Fruit fly (Drosophila melanogaster) whole organism, prepupa: ENCODE results near the gene Snr1.

ENCODE experiments used
- CG10631 ChIP-seq: fragments of 200-800 bp; sonication (Bioruptor generic); optimal IDR thresholded peaks from 2 replicates; lab custom pipeline; 2016; ENCODE audit warnings: missing biosample characterization, missing genetic modification characterization
- CG11294 ChIP-seq: fragments of 200-800 bp; sonication (Bioruptor generic); IDR thresholded peaks from 2 replicates; pipeline ENCODE4 v1.3.6; 2022; ENCODE audit warnings: missing biosample characterization, missing genetic modification characterization
- CG11762 ChIP-seq: fragments of 200-800 bp; sonication (Bioruptor generic); optimal IDR thresholded peaks from 3 replicates; lab custom pipeline; 2016; ENCODE audit warnings: missing biosample characterization, missing genetic modification characterization; ENCODE audit not compliant: insufficient read depth
- CG11902 ChIP-seq: fragments of 200-800 bp; sonication (Bioruptor generic); optimal IDR thresholded peaks from 3 replicates; lab custom pipeline; 2016; ENCODE audit warnings: missing biosample characterization, missing genetic modification characterization
- CG15336 ChIP-seq: fragments of 200-800 bp; sonication (Bioruptor generic); IDR thresholded peaks from 2 replicates; pipeline ENCODE4 v1.3.6; 2022; ENCODE audit warnings: missing biosample characterization, missing genetic modification characterization
- CG1621 ChIP-seq: fragments of 200-800 bp; sonication (Bioruptor generic); optimal IDR thresholded peaks from 3 replicates; lab custom pipeline; 2018; ENCODE audit warnings: missing biosample characterization, mild to moderate bottlenecking, missing genetic modification characterization
- CG31627 ChIP-seq: fragments of 200-800 bp; sonication (Bioruptor generic); optimal IDR thresholded peaks from 3 replicates; lab custom pipeline; 2016; ENCODE audit warnings: missing biosample characterization, missing genetic modification characterization
- CG32006 ChIP-seq: fragments of 200-800 bp; sonication (Bioruptor generic); optimal IDR thresholded peaks from 3 replicates; lab custom pipeline; 2017; ENCODE audit warnings: missing biosample characterization, mild to moderate bottlenecking, missing genetic modification characterization
- CG34406 ChIP-seq: fragments of 200-800 bp; sonication (Bioruptor generic); optimal IDR thresholded peaks from 3 replicates; lab custom pipeline; 2016; ENCODE audit warnings: missing biosample characterization, missing genetic modification characterization
- CG4318 ChIP-seq: fragments of 200-800 bp; sonication (Bioruptor generic); optimal IDR thresholded peaks from 3 replicates; lab custom pipeline; 2017; ENCODE audit warnings: missing biosample characterization, mild to moderate bottlenecking, missing genetic modification characterization
- CG6163 ChIP-seq: fragments of 200-800 bp; sonication (Bioruptor generic); IDR thresholded peaks from 3 replicates; pipeline ENCODE4 v1.3.6; 2022; ENCODE audit warnings: missing biosample characterization, missing genetic modification characterization
- CG6276 ChIP-seq: fragments of 200-800 bp; sonication (Bioruptor generic); optimal IDR thresholded peaks from 2 replicates; lab custom pipeline; 2017; ENCODE audit warnings: missing biosample characterization, mild to moderate bottlenecking, missing genetic modification characterization
- CG6792 ChIP-seq: fragments of 200-800 bp; sonication (Bioruptor generic); optimal IDR thresholded peaks from 3 replicates; lab custom pipeline; 2016; ENCODE audit warnings: missing biosample characterization, missing genetic modification characterization
- CG6808 ChIP-seq: fragments of 200-800 bp; sonication (Bioruptor generic); optimal IDR thresholded peaks from 3 replicates; lab custom pipeline; 2017; ENCODE audit warnings: missing biosample characterization, missing genetic modification characterization, mild to moderate bottlenecking, moderate library complexity, missing genetic modification reagents
- CG6854 ChIP-seq: fragments of 200-800 bp; sonication (Bioruptor generic); optimal IDR thresholded peaks from 2 replicates; lab custom pipeline; 2017; ENCODE audit warnings: missing biosample characterization, mild to moderate bottlenecking, missing genetic modification characterization
- CG7368 ChIP-seq: fragments of 200-800 bp; sonication (Bioruptor generic); optimal IDR thresholded peaks from 3 replicates; lab custom pipeline; 2016; ENCODE audit warnings: missing biosample characterization, missing genetic modification characterization
- CG8119 ChIP-seq: fragments of 200-800 bp; sonication (Bioruptor generic); IDR thresholded peaks from 3 replicates; pipeline ENCODE4 v1.3.6; 2022; ENCODE audit warnings: missing biosample characterization, missing genetic modification characterization
- Eip78C ChIP-seq: fragments of 200-800 bp; sonication (Bioruptor generic); peaks from one replicate; lab custom pipeline; 2016; ENCODE audit warnings: missing biosample characterization, missing genetic modification characterization
- Eip93F ChIP-seq: fragments of 200-800 bp; sonication (Bioruptor generic); optimal IDR thresholded peaks from 2 replicates; lab custom pipeline; 2016; ENCODE audit warnings: missing biosample characterization, mild to moderate bottlenecking, missing genetic modification characterization
- Ets21C ChIP-seq: fragments of 200-800 bp; sonication (Bioruptor generic); optimal IDR thresholded peaks from 3 replicates; lab custom pipeline; 2016; ENCODE audit warnings: missing biosample characterization, missing genetic modification characterization
- Ets96B ChIP-seq: fragments of 200-800 bp; optimal IDR thresholded peaks from 2 replicates; lab custom pipeline; 2019; ENCODE audit warnings: missing biosample characterization, mild to moderate bottlenecking, missing genetic modification characterization, moderate library complexity
- Gug ChIP-seq: fragments of 200-800 bp; sonication (Bioruptor generic); IDR thresholded peaks from 2 replicates; pipeline ENCODE4 v1.3.6; 2022; ENCODE audit warnings: missing biosample characterization, missing genetic modification characterization
- Hr38 ChIP-seq: sonication (Bioruptor generic); optimal IDR thresholded peaks from 2 replicates; lab custom pipeline; 2016; ENCODE audit warnings: missing biosample characterization, missing genetic modification characterization
- Hr39 ChIP-seq: fragments of 200-800 bp; sonication (Bioruptor generic); optimal IDR thresholded peaks from 2 replicates; lab custom pipeline; 2016; ENCODE audit warnings: missing biosample characterization, missing genetic modification characterization
- Hr4 ChIP-seq: fragments of 200-800 bp; sonication (Bioruptor generic); optimal IDR thresholded peaks from 3 replicates; lab custom pipeline; 2016; ENCODE audit warnings: missing biosample characterization, missing genetic modification characterization
- OdsH ChIP-seq: fragments of 200-800 bp; sonication (Bioruptor generic); optimal IDR thresholded peaks from 3 replicates; lab custom pipeline; 2016; ENCODE audit warnings: missing biosample characterization, missing genetic modification characterization
- Smox ChIP-seq: fragments of 200-800 bp; sonication (Bioruptor generic); optimal IDR thresholded peaks from 3 replicates; lab custom pipeline; 2016; ENCODE audit warnings: missing biosample characterization, missing genetic modification characterization
- Sox14 ChIP-seq: fragments of 200-800 bp; sonication (Bioruptor generic); optimal IDR thresholded peaks from 3 replicates; lab custom pipeline; 2016; ENCODE audit warnings: missing biosample characterization, missing genetic modification characterization
- Sox15 ChIP-seq: fragments of 200-800 bp; sonication (Bioruptor generic); optimal IDR thresholded peaks from 3 replicates; lab custom pipeline; 2016; ENCODE audit warnings: missing biosample characterization, missing genetic modification characterization
- achi ChIP-seq: fragments of 200-800 bp; sonication (Bioruptor generic); optimal IDR thresholded peaks from 3 replicates; lab custom pipeline; 2016; ENCODE audit warnings: missing biosample characterization, missing genetic modification characterization
- acj6 ChIP-seq: fragments of 200-800 bp; sonication (Bioruptor generic); optimal IDR thresholded peaks from 3 replicates; lab custom pipeline; 2016; ENCODE audit warnings: missing biosample characterization, missing genetic modification characterization
- dsx ChIP-seq: fragments of 200-800 bp; optimal IDR thresholded peaks from 3 replicates; lab custom pipeline; 2019; ENCODE audit warnings: missing biosample characterization, mild to moderate bottlenecking, missing genetic modification characterization, moderate library complexity; ENCODE audit not compliant: poor library complexity, severe bottlenecking
- eg ChIP-seq: fragments of 200-800 bp; sonication (Bioruptor generic); IDR thresholded peaks from 3 replicates; pipeline ENCODE4 v1.3.6; 2022; ENCODE audit warnings: missing biosample characterization, missing genetic modification characterization
- esn ChIP-seq: fragments of 200-800 bp; sonication (Bioruptor generic); optimal IDR thresholded peaks from 2 replicates; lab custom pipeline; 2016; ENCODE audit warnings: missing biosample characterization, mild to moderate bottlenecking, missing genetic modification characterization, moderate library complexity
- fd59A ChIP-seq: fragments of 200-800 bp; sonication (Bioruptor generic); optimal IDR thresholded peaks from 2 replicates; lab custom pipeline; 2017; ENCODE audit warnings: missing biosample characterization, mild to moderate bottlenecking, missing genetic modification characterization, missing genetic modification reagents
- lz ChIP-seq: fragments of 200-800 bp; sonication (Bioruptor generic); optimal IDR thresholded peaks from 3 replicates; lab custom pipeline; 2016; ENCODE audit warnings: missing biosample characterization, missing genetic modification characterization
- net ChIP-seq: fragments of 200-800 bp; sonication (Bioruptor generic); optimal IDR thresholded peaks from 3 replicates; lab custom pipeline; 2016; ENCODE audit warnings: missing biosample characterization, missing genetic modification characterization
- vri ChIP-seq: fragments of 200-800 bp; sonication (Bioruptor generic); optimal IDR thresholded peaks from 3 replicates; lab custom pipeline; 2016; ENCODE audit warnings: missing biosample characterization, mild to moderate bottlenecking, missing genetic modification characterization

Gene Snr1

dm6 chr3R:5466875-5467274 is 3.9 kb upstream of the Snr1 start, which contains the start of gene RpL35A (continued):
- TF ChIP-seq CG34406 (GFP tag; lab: Kevin White, UChicago): peak; percentile 60
- TF ChIP-seq Gug (GFP tag; lab: Robert Waterston, UW): no peak
- TF ChIP-seq CG6792 (GFP tag; lab: Kevin White, UChicago): peak; percentile 55
- TF ChIP-seq Hr38: no peak
- TF ChIP-seq CG11762 (GFP tag; lab: Kevin White, UChicago): peak; percentile 39
- TF ChIP-seq Hr39: peak; percentile 41
- TF ChIP-seq CG11902 (GFP tag; lab: Kevin White, UChicago): no peak
- no peak for TF ChIP-seq Sox15 (GFP tag; lab: Kevin White, UChicago)
- peak; percentile 54 for TF ChIP-seq CG31627 (GFP tag; lab: Kevin White, UChicago)
- no peak for TF ChIP-seq CG11294 (GFP tag; lab: Robert Waterston, UW)
- peak; percentile 68 for TF ChIP-seq CG7368 (GFP tag; lab: Kevin White, UChicago)
- no peak for TF ChIP-seq CG8119
- peak; percentile 92 for TF ChIP-seq Eip78C (GFP tag; lab: Kevin White, UChicago)
- no peak for TF ChIP-seq CG10631 (GFP tag; lab: Kevin White, UChicago)
- TF ChIP-seq CG1621 (tag; lab: Kevin White, UChicago): peak; percentile 59
- no peak for TF ChIP-seq Hr4 (GFP tag; lab: Kevin White, UChicago)
- TF ChIP-seq vri (GFP tag; lab: Kevin White, UChicago): no peak
- peak; percentile 49 for TF ChIP-seq acj6
- TF ChIP-seq esn (GFP tag; lab: Kevin White, UChicago): peak; percentile 77
- peak; percentile 52 for TF ChIP-seq Sox14 (GFP tag; lab: Kevin White, UChicago)
- peak; percentile 76 for TF ChIP-seq CG6163 (GFP tag; lab: Robert Waterston, UW)
- no peak for TF ChIP-seq Eip93F (GFP tag; lab: Kevin White, UChicago)
- TF ChIP-seq CG6808 (GFP tag; lab: Kevin White, UChicago): peak; percentile 62
- TF ChIP-seq net (GFP tag; lab: Kevin White, UChicago): peak; percentile 85
- peak; percentile 93 for TF ChIP-seq CG6854

- TF ChIP-seq OdsH (no peak), dsx (peak; percentile 4), achi (peak; percentile 48), esn (GFP tag; lab: Kevin White, UChicago) (no peak), Eip78C (GFP tag; lab: Kevin White, UChicago) (peak; percentile 63), Ets96B (tag; lab: Kevin White, UChicago) (no peak)
These were observed 3.1 kb upstream of the Snr1 start, which contains the start of gene POLDIP2 for dm6 chr3R:5467619-5468018. Gene POLDIP2 (plus strand): TSS chr3R:5467778.

- TF ChIP-seq Eip93F (GFP tag; lab: Kevin White, UChicago) (no peak), Eip78C (GFP tag; lab: Kevin White, UChicago) (no peak), lz (GFP tag; lab: Kevin White, UChicago) (peak; percentile 55), eg (GFP tag; lab: Robert Waterston, UW) (0 out of 3 replicates have a peak, but pooled peaks have one; percentile 10), CG15336 (GFP tag; lab: Robert Waterston, UW) (0 out of 2 replicates have a peak, but pooled peaks have one; percentile 24), CG6276 (GFP tag; lab: Kevin White, UChicago) (no peak), Smox (GFP tag; lab: Kevin White, UChicago) (no peak), CG4318 (no peak), Hr39 (no peak), CG10631 (GFP tag; lab: Kevin White, UChicago) (no peak), CG31627 (GFP tag; lab: Kevin White, UChicago) (peak; percentile 55), Ets21C (GFP tag; lab: Kevin White, UChicago) (no peak), CG32006 (GFP tag; lab: Kevin White, UChicago) (no peak), esn (GFP tag; lab: Kevin White, UChicago) (peak; percentile 61), CG11902 (GFP tag; lab: Kevin White, UChicago) (peak; percentile 20), fd59A (GFP tag; lab: Kevin White, UChicago) (no peak)
These were observed 3.8 kb downstream of the Snr1 start, which contains the start of the genes CG45100, HDAC3 and Hcs for dm6 chr3R:5474551-5474950. Gene CG45100 (minus strand): TSS chr3R:5474600. Gene HDAC3 (minus strand): TSS chr3R:5474600. Gene Hcs (plus strand): TSS chr3R:5474899.
